Fruit fly (Drosophila melanogaster): ENCODE measurements around the gene tio.

Gene tio

DNA sequence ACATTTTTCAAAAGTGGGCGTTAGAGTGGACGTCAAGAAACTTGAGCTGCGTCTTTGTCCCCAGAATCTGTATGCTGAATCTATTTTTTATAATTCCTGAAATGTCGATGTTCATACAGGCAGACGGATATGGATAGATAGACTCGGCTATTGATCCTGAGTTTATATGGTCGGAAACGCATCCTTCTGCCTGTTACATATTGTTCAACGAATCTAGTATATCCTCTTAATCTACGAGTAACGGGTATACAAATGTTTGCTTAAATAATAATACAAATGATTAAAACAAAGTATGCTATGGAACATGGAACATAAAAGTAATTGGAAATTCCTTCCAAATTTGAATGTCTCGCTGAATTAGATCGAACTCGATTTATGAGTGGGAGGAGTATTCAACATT is 51.8 kb downstream of the tio start, which contains the start of gene tplus3a:
TSS of gene tplus3a (plus strand) at position 301 of the 400 bp plus-strand sequence.
- TF ChIP-seq Ets98B (GFP tag; IDR thresholded peaks at IDR 0.05) (no peak), gl (tag; optimal IDR thresholded peaks at IDR 0.05) (no peak), CG10348 (GFP tag; IDR thresholded peaks at IDR 0.05) (no peak), EcR (GFP tag; optimal IDR thresholded peaks at IDR 0.05) (no peak), CG13204 (GFP tag; optimal IDR thresholded peaks at IDR 0.05) (no peak), CG8159 (tag; optimal IDR thresholded peaks at IDR 0.05) (no peak), fd96Ca (GFP tag; IDR thresholded peaks at IDR 0.05) (no peak), CG8301 (tag; optimal IDR thresholded peaks at IDR 0.05) (no peak), CG15710 (tag; optimal IDR thresholded peaks at IDR 0.05) (no peak), Pif1A (GFP tag; optimal IDR thresholded peaks at IDR 0.05) (no peak), CG14655 (GFP tag; optimal IDR thresholded peaks at IDR 0.05) (no peak), CG34367 (tag; optimal IDR thresholded peaks at IDR 0.05) (no peak), CG12605 (GFP tag; IDR thresholded peaks at IDR 0.05) (no peak), CG4496 (GFP tag; IDR thresholded peaks at IDR 0.05) (no peak), rn (GFP tag; IDR thresholded peaks at IDR 0.05) (no peak), D1 (tag; optimal IDR thresholded peaks at IDR 0.05) (no peak), CG9948 (tag; optimal IDR thresholded peaks at IDR 0.05) (no peak), Pif1B (GFP tag; optimal IDR thresholded peaks at IDR 0.05) (no peak), Snoo (tag; optimal IDR thresholded peaks at IDR 0.05) (no peak), CG32121 (GFP tag; IDR thresholded peaks at IDR 0.05) (no peak)

Measured in whole organism, pupa.